Worm (Caenorhabditis elegans) whole organism, young adult: ENCODE results near the gene fbxa-179.

Experiments used
- B0336.3 ChIP-seq: fragments of 200-800 bp; sonication (Bioruptor generic); IDR thresholded peaks from 2 replicates; pipeline ENCODE4 v1.3.6; 2022; ENCODE audit warnings: missing genetic modification characterization, missing compliant biosample characterization
- F22D6.2 ChIP-seq: sonication (generic microtip); optimal IDR thresholded peaks from 2 replicates; lab custom pipeline; 2016; ENCODE audit warnings: mild to moderate bottlenecking, missing genetic modification characterization, missing compliant biosample characterization
- K12H6.12 ChIP-seq: fragments of 200-800 bp; sonication (Bioruptor generic); optimal IDR thresholded peaks from 2 replicates; lab custom pipeline; 2018; ENCODE audit warnings: mild to moderate bottlenecking, missing genetic modification characterization, missing compliant biosample characterization
- athp-1 ChIP-seq: sonication (generic microtip); optimal IDR thresholded peaks from 2 replicates; lab custom pipeline; 2017; ENCODE audit warnings: mild to moderate bottlenecking, missing genetic modification characterization, missing compliant biosample characterization
- bed-2 ChIP-seq: fragments of 200-800 bp; sonication (Bioruptor generic); IDR thresholded peaks from 2 replicates; pipeline ENCODE4 v1.3.6; 2022; ENCODE audit warnings: missing genetic modification reagents, missing genetic modification characterization, missing compliant biosample characterization
- ceh-27 ChIP-seq: fragments of 200-800 bp; sonication (Bioruptor generic); optimal IDR thresholded peaks from 2 replicates; lab custom pipeline; 2018; ENCODE audit warnings: mild to moderate bottlenecking, missing genetic modification characterization, moderate library complexity, missing compliant biosample characterization
- dpl-1 ChIP-seq: fragments of 150-350 bp; optimal IDR thresholded peaks from 2 replicates; lab custom pipeline; 2014; ENCODE audit warnings: missing biosample characterization, missing genetic modification reagents, missing genetic modification characterization
- ekl-4 ChIP-seq: fragments of 200-800 bp; sonication (Bioruptor generic); IDR thresholded peaks from 2 replicates; pipeline ENCODE4 v1.3.6; 2022; ENCODE audit warnings: missing genetic modification reagents, missing genetic modification characterization, missing compliant biosample characterization
- him-1 ChIP-seq: sonication (generic microtip); optimal IDR thresholded peaks from 2 replicates; lab custom pipeline; 2016; ENCODE audit warnings: missing genotype, missing genetic modification reagents, missing genetic modification characterization, missing compliant biosample characterization
- snpc-1.3 ChIP-seq: sonication (generic microtip); optimal IDR thresholded peaks from 2 replicates; lab custom pipeline; 2017; ENCODE audit warnings: missing genetic modification characterization, mild to moderate bottlenecking, missing compliant biosample characterization, antibody characterized with exemption, moderate library complexity, missing genotype, missing genetic modification reagents; ENCODE audit not compliant: insufficient read depth
- unc-130 ChIP-seq: sonication (generic microtip); optimal IDR thresholded peaks from 2 replicates; lab custom pipeline; 2016; ENCODE audit warnings: missing genetic modification reagents, missing genetic modification characterization, missing compliant biosample characterization

- TF ChIP-seq ceh-27 (GFP tag; lab: Kevin White, UChicago): no peak
- no peak for TF ChIP-seq unc-130
- no peak for TF ChIP-seq dpl-1 (GFP tag; lab: Kevin White, UChicago)
- TF ChIP-seq bed-2 (GFP tag; lab: Robert Waterston, UW): no peak
- no peak for TF ChIP-seq B0336.3 (GFP tag; lab: Robert Waterston, UW)
- no peak for TF ChIP-seq K12H6.12 (tag; lab: Kevin White, UChicago)
- TF ChIP-seq him-1 (tag; lab: Kevin White, UChicago): no peak
- no peak for TF ChIP-seq snpc-1.3 (tag; lab: Kevin White, UChicago)
- TF ChIP-seq ekl-4: no peak
- TF ChIP-seq F22D6.2 (tag; lab: Kevin White, UChicago): no peak
- no peak for TF ChIP-seq athp-1 (tag; lab: Kevin White, UChicago)
Observed at ce11 chrX:14395267-14395666, 17.4 kb downstream of the fbxa-179 start, which contains the start of gene Y60A9.1.
